Fruit fly (Drosophila melanogaster) whole organism: ENCODE data around the gene Met75Cb.
"Not testable (repeated sequence)": the region's sequence is repeated elsewhere in the genome, so short reads cannot be mapped to it uniquely, and the experiment has no call there.

ENCODE experiments used
- CG8478 ChIP-seq: fragments of >200 bp; optimal IDR thresholded peaks from 2 replicates; lab custom pipeline; 2018; ENCODE audit warnings: inconsistent platforms
- EcR ChIP-seq, 2 experiments: fragments of >200 bp; optimal IDR thresholded peaks; 2 replicates each; lab custom pipeline; 2017; ENCODE audit warnings: missing biosample characterization in 2 of 2, missing genetic modification characterization in 2 of 2, missing genetic modification reagents in 2 of 2
- pan ChIP-seq: fragments of >200 bp; optimal IDR thresholded peaks from 2 replicates; lab custom pipeline; 2017
- psq ChIP-seq: fragments of >200 bp; optimal IDR thresholded peaks from 2 replicates; lab custom pipeline; 2017
- usp ChIP-seq: fragments of >200 bp; optimal IDR thresholded peaks from 2 replicates; lab custom pipeline; 2017; ENCODE audit warnings: missing biosample characterization, missing genetic modification characterization, mixed read lengths

dm6 chr3L:18472284-18472683 lies 2.9 kb upstream of the Met75Cb start, which contains the start of gene Met75Ca:
- not testable (repeated sequence) for TF ChIP-seq psq (lab: Kevin White, UChicago); CG8478 (lab: Kevin White, UChicago); pan; usp (GFP tag; lab: Kevin White, UChicago); EcR (GFP tag; optimal IDR thresholded peaks at IDR 0.05; lab: Kevin White, UChicago)
